Fruit fly (Drosophila melanogaster) whole organism, pupa: ENCODE measurements around the gene CG8620.
A peak's percentile ranks its signal among the peaks of the same experiment; 100 is the strongest.

ENCODE experiments used
- CG13204 ChIP-seq: fragments of 200-800 bp; sonication (Bioruptor generic); optimal IDR thresholded peaks from 2 replicates; lab custom pipeline; 2018; ENCODE audit warnings: missing biosample characterization, mild to moderate bottlenecking, missing genetic modification characterization, moderate library complexity
- CG14655 ChIP-seq: fragments of 200-800 bp; sonication (Bioruptor generic); optimal IDR thresholded peaks from 3 replicates; lab custom pipeline; 2017; ENCODE audit warnings: mild to moderate bottlenecking, missing biosample characterization, missing genetic modification reagents, missing genetic modification characterization
- CG17806 ChIP-seq: fragments of 200-800 bp; sonication (Bioruptor generic); optimal IDR thresholded peaks from 2 replicates; lab custom pipeline; 2018; ENCODE audit warnings: missing biosample characterization, mild to moderate bottlenecking, missing genetic modification characterization, moderate library complexity
- CG32121 ChIP-seq: fragments of 200-800 bp; sonication (Bioruptor generic); IDR thresholded peaks from 2 replicates; pipeline ENCODE4 v1.3.6; 2022; ENCODE audit warnings: missing biosample characterization, missing genetic modification characterization
- CG9948 ChIP-seq: fragments of 200-800 bp; sonication (Bioruptor generic); optimal IDR thresholded peaks from 2 replicates; lab custom pipeline; 2018; ENCODE audit warnings: missing biosample characterization, mild to moderate bottlenecking, missing genetic modification characterization, moderate library complexity
- D1 ChIP-seq: fragments of 200-800 bp; sonication (Bioruptor generic); optimal IDR thresholded peaks from 2 replicates; lab custom pipeline; 2018; ENCODE audit warnings: missing biosample characterization, mild to moderate bottlenecking, missing genetic modification characterization, moderate library complexity
- EcR ChIP-seq: fragments of 200-800 bp; sonication (Bioruptor generic); optimal IDR thresholded peaks from 3 replicates; lab custom pipeline; 2019; ENCODE audit warnings: missing biosample characterization, missing genetic modification characterization, mild to moderate bottlenecking, moderate library complexity, missing genetic modification reagents
- Ets98B ChIP-seq: fragments of 200-800 bp; sonication (Bioruptor generic); IDR thresholded peaks from 2 replicates; pipeline ENCODE4 v1.3.6; 2022; ENCODE audit warnings: missing biosample characterization, missing genetic modification characterization
- Pif1B ChIP-seq: fragments of 200-800 bp; sonication (Bioruptor generic); optimal IDR thresholded peaks from 3 replicates; lab custom pipeline; 2016; ENCODE audit warnings: missing biosample characterization, missing genetic modification characterization
- gl ChIP-seq: fragments of 200-800 bp; sonication (Bioruptor generic); optimal IDR thresholded peaks from 2 replicates; lab custom pipeline; 2018; ENCODE audit warnings: missing biosample characterization, mild to moderate bottlenecking, missing genetic modification characterization

dm6 chr3L:7147796-7148195 is 10.1 kb upstream of the CG8620 start:
- no peak for TF ChIP-seq EcR (GFP tag; lab: Kevin White, UChicago)
- no peak for TF ChIP-seq CG17806
- peak; percentile 46; the same call in 1 of the 2 replicates for TF ChIP-seq CG32121 (GFP tag; lab: Robert Waterston, UW)
- TF ChIP-seq Ets98B (GFP tag; lab: Robert Waterston, UW) = peak; percentile 74
- no peak for TF ChIP-seq CG14655 (GFP tag; lab: Kevin White, UChicago)
- no peak for TF ChIP-seq CG9948 (tag; lab: Kevin White, UChicago)
- no peak for TF ChIP-seq gl (tag; lab: Kevin White, UChicago)
- TF ChIP-seq D1 (tag; lab: Kevin White, UChicago) = no peak
- no peak for TF ChIP-seq Pif1B (GFP tag; lab: Kevin White, UChicago)
- TF ChIP-seq CG13204 (GFP tag; lab: Kevin White, UChicago) = no peak
